Worm (Caenorhabditis elegans): ENCODE measurements around the gene fbxa-22.

The fbxa-22 gene

DNA sequence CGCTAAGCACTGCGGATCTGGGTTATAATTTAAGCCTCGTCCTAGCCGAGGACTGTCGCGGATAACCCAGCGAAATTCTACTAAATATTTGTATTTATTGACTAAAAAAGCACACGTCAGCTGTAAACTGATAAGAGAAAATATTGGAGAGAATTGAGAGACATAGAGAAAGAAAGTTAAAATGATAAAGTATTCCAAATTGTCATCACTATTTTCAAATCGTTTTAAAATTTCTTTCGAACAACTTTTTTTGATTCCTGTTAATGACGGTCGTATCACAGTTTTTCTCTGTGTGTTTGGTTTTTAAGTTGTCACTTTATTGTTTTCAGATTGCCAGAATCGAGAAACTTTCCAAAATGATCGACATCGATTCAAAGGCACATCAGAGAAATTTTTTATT lies 23.3 kb downstream of the fbxa-22 start, which contains the start of gene fbxa-51:
TSS of gene fbxa-51 (plus strand) at position 322 of the 400 bp plus-strand sequence.
- TF ChIP-seq hlh-8 (tag; optimal IDR thresholded peaks at IDR 0.05) (no peak), hlh-15 (tag; optimal IDR thresholded peaks at IDR 0.05) (no peak), fax-1 (tag; optimal IDR thresholded peaks at IDR 0.05) (no peak), hlh-30 (tag; optimal IDR thresholded peaks at IDR 0.05; ENCODE audit: insufficient read depth) (no peak)

ce11 chrIII:964637-965036 lies 26.0 kb downstream of the fbxa-22 start:
- TF ChIP-seq ets-4 (tag; optimal IDR thresholded peaks at IDR 0.05) (no peak), dmd-4 (tag; optimal IDR thresholded peaks at IDR 0.05; ENCODE audit: borderline replicate concordance) (no peak), zip-5 (tag; optimal IDR thresholded peaks at IDR 0.05) (no peak), mec-3 (tag; optimal IDR thresholded peaks at IDR 0.05; ENCODE audit: borderline replicate concordance) (no peak), Y22D7AL.16 (tag; optimal IDR thresholded peaks at IDR 0.05) (no peak), ahr-1 (tag; optimal IDR thresholded peaks at IDR 0.05) (no peak), pag-3 (tag; optimal IDR thresholded peaks at IDR 0.05; ENCODE audit: borderline replicate concordance) (no peak), npax-4 (tag; optimal IDR thresholded peaks at IDR 0.05) (no peak), unc-3 (GFP tag; conservative IDR thresholded peaks at IDR 0.05) (no peak), unc-3 (tag; optimal IDR thresholded peaks at IDR 0.05) (no peak), F13H6.1 (tag; optimal IDR thresholded peaks at IDR 0.05) (no peak)

- TF ChIP-seq odd-2 (tag; optimal IDR thresholded peaks at IDR 0.05) (no peak), ceh-45 (GFP tag; IDR thresholded peaks at IDR 0.05) (no peak), eyg-1 (tag; optimal IDR thresholded peaks at IDR 0.05) (no peak), elt-4 (tag; optimal IDR thresholded peaks at IDR 0.05) (no peak), syd-9 (tag; optimal IDR thresholded peaks at IDR 0.05) (no peak), unc-42 (tag; optimal IDR thresholded peaks at IDR 0.05) (no peak), tbx-7 (tag; optimal IDR thresholded peaks at IDR 0.05) (no peak), npax-4 (tag; optimal IDR thresholded peaks at IDR 0.05) (no peak), gmeb-2 (tag; optimal IDR thresholded peaks at IDR 0.05) (no peak), lim-6 (tag; optimal IDR thresholded peaks at IDR 0.05) (no peak), hlh-8 (tag; optimal IDR thresholded peaks at IDR 0.05) (no peak), ets-4 (tag; optimal IDR thresholded peaks at IDR 0.05) (no peak), sox-2 (GFP tag; IDR thresholded peaks at IDR 0.05) (no peak), madf-2 (tag; optimal IDR thresholded peaks at IDR 0.05) (no peak), ceh-18 (tag; optimal IDR thresholded peaks at IDR 0.05) (no peak), fkh-6 (tag; optimal IDR thresholded peaks at IDR 0.05) (no peak), ttx-3 (tag; optimal IDR thresholded peaks at IDR 0.05) (no peak), Y22D7AL.16 (tag; optimal IDR thresholded peaks at IDR 0.05) (no peak), che-1 (tag; optimal IDR thresholded peaks at IDR 0.05) (no peak)
Measured at ce11 chrIII:966259-966658, 27.6 kb downstream of the fbxa-22 start.

DNA sequence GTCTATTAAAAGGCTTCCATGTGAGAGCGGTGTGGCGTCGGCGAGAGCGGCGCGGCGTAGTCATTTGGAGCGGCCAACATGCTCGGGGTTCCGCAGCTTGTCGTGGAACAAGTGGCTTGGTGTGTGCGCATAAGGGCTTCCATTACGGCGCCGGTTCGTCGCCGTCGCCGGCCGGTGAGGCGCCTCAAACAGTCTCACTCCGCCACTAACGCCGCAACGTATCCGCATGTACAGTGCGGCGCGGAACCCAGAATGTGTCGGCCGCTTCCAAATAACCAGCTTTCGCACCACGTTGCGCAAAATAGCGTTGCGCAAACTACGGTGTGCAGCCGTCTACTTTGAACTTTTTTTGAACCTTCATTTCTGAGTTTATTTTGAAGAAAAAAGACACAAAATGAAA lies 32.3 kb downstream of the fbxa-22 start:
- no peak for TF ChIP-seq K09A11.1 (tag; optimal IDR thresholded peaks at IDR 0.05; ENCODE audit: insufficient read depth)
- TF ChIP-seq mec-3 (tag; optimal IDR thresholded peaks at IDR 0.05; ENCODE audit: borderline replicate concordance) = peak; percentile 27

DNA sequence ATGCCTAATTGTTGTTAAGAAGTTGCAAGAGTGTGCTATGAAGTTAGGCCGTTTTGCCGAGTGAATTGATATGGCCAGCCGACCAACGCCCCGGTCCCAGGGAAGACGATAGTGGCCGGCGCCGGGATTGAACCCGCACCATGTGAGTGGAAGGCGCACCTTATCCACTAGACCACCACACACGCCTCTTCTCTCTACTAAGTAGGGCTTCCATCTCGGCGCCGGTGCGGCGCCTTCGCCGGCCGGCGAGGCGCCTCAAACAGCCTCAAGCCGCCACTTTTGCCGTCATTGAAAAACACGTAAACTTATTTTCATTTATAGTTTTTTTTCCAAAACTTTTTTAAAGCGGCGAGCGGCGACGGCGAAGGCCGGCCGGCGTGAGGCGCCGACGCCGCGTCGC lies 40.2 kb downstream of the fbxa-22 start:
- no peak for TF ChIP-seq unc-86 (tag; optimal IDR thresholded peaks at IDR 0.05)
- TF ChIP-seq T23F11.4 (GFP tag; optimal IDR thresholded peaks at IDR 0.05) = no peak
- no peak for TF ChIP-seq madf-2 (tag; optimal IDR thresholded peaks at IDR 0.05)
- no peak for TF ChIP-seq syd-9 (tag; optimal IDR thresholded peaks at IDR 0.05)
- no peak for TF ChIP-seq tbx-7 (tag; optimal IDR thresholded peaks at IDR 0.05)

DNA sequence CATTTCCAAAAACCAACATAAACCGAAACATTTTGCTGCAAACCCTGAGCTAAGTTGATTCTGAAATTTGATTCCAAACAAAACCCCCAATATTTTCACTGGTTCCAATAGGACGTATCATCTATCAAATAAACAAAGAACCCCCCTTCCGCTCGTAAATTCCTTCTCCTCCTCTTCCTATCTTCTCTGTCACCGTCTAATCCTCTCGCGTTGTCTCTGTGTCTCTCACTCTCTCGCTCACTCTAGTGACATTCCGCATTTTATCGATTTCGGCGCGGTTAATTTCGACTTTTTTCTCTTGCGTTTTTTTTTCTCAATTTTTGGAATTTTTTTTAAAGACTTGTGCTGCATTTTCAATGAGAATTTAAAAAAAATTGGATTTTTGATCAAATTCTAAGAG lies 43.3 kb downstream of the fbxa-22 start:
- peak; percentile 34 for TF ChIP-seq unc-55 (GFP tag; optimal IDR thresholded peaks at IDR 0.05)
- no peak for TF ChIP-seq T23F11.4 (GFP tag; optimal IDR thresholded peaks at IDR 0.05)
- TF ChIP-seq sdc-2 (tag; optimal IDR thresholded peaks at IDR 0.05) = no peak
- TF ChIP-seq ceh-18 (tag; optimal IDR thresholded peaks at IDR 0.05) = peak; percentile 3
- no peak for TF ChIP-seq F13H6.1 (tag; optimal IDR thresholded peaks at IDR 0.05)
- TF ChIP-seq fkh-6 (tag; optimal IDR thresholded peaks at IDR 0.05) = no peak
- TF ChIP-seq sox-2 (GFP tag; IDR thresholded peaks at IDR 0.05) = no peak
- no peak for TF ChIP-seq C08G9.2 (tag; optimal IDR thresholded peaks at IDR 0.05)
- TF ChIP-seq ets-4 (tag; optimal IDR thresholded peaks at IDR 0.05) = no peak
- TF ChIP-seq pat-9 (tag; optimal IDR thresholded peaks at IDR 0.05) = no peak
- peak; percentile 80 for TF ChIP-seq ceh-48 (tag; optimal IDR thresholded peaks at IDR 0.05)
- no peak for TF ChIP-seq ztf-16 (tag; optimal IDR thresholded peaks at IDR 0.05)
- TF ChIP-seq rnt-1 (tag; optimal IDR thresholded peaks at IDR 0.05) = no peak
- no peak for TF ChIP-seq lim-6 (tag; optimal IDR thresholded peaks at IDR 0.05)
- peak; percentile 73 for TF ChIP-seq ceh-34 (tag; optimal IDR thresholded peaks at IDR 0.05)
- no peak for TF ChIP-seq ref-2 (tag; optimal IDR thresholded peaks at IDR 0.05)
- no peak for TF ChIP-seq ama-1 (optimal IDR thresholded peaks at IDR 0.05)
- TF ChIP-seq ceh-45 (GFP tag; IDR thresholded peaks at IDR 0.05) = no peak
- TF ChIP-seq zip-5 (tag; optimal IDR thresholded peaks at IDR 0.05) = no peak
- TF ChIP-seq nfya-1 (tag; optimal IDR thresholded peaks at IDR 0.05) = peak; percentile 58

Measured in whole organism, late embryonic.